Fruit fly (Drosophila melanogaster): ENCODE measurements around the gene CG12883.

Gene CG12883

dm6 chr3R:27661971-27662489 lies 17.1 kb upstream of the CG12883 start, which contains the start of gene unc80:
TSS of gene unc80 (plus strand) at chr3R:27662439.
- TF ChIP-seq toe (GFP tag; optimal IDR thresholded peaks at IDR 0.05) = peak; percentile 40
- peak; percentile 41 for TF ChIP-seq CG7045 (GFP tag; optimal IDR thresholded peaks at IDR 0.05)
- TF ChIP-seq CG1620 (GFP tag; optimal IDR thresholded peaks at IDR 0.05) = no peak
- peak; percentile 57 for TF ChIP-seq CG5204 (GFP tag; optimal IDR thresholded peaks at IDR 0.05)

dm6 chr3R:27662857-27663256 lies 16.2 kb upstream of the CG12883 start:
- TF ChIP-seq CG14711 (tag; optimal IDR thresholded peaks at IDR 0.05) (no peak), Mnt (GFP tag; optimal IDR thresholded peaks at IDR 0.05) (peak; percentile 40)

dm6 chr3R:27677174-27677726 lies 1.8 kb upstream of the CG12883 start, which contains the start of gene Hsdl2:
TSS of gene Hsdl2 (plus strand) at chr3R:27677522.
- TF ChIP-seq CG33017 (tag; optimal IDR thresholded peaks at IDR 0.05) (peak; percentile 30), CG11617 (GFP tag; optimal IDR thresholded peaks at IDR 0.05) (peak; percentile 76), CG7045 (GFP tag; optimal IDR thresholded peaks at IDR 0.05) (peak; percentile 22), Clk (GFP tag; optimal IDR thresholded peaks at IDR 0.05) (peak; percentile 33), pad (GFP tag; optimal IDR thresholded peaks at IDR 0.05) (peak; percentile 41), Hr96 (GFP tag; optimal IDR thresholded peaks at IDR 0.05) (peak; percentile 57), CG7101 (tag; optimal IDR thresholded peaks at IDR 0.05) (no peak), tj (GFP tag; optimal IDR thresholded peaks at IDR 0.05) (peak; percentile 43), toe (GFP tag; optimal IDR thresholded peaks at IDR 0.05) (peak; percentile 62), kay (GFP tag; ENCODE audit: borderline replicate concordance) (no peak), Mnt (GFP tag; optimal IDR thresholded peaks at IDR 0.05) (peak; percentile 46), cnc (optimal IDR thresholded peaks at IDR 0.05) (no peak), bab1 (GFP tag; optimal IDR thresholded peaks at IDR 0.05) (peak; percentile 37), Crg-1 (GFP tag; optimal IDR thresholded peaks at IDR 0.05) (peak; percentile 72), ovo (GFP tag; optimal IDR thresholded peaks at IDR 0.05) (peak; percentile 41), cic (GFP tag; optimal IDR thresholded peaks at IDR 0.05) (no peak), CG5204 (GFP tag; optimal IDR thresholded peaks at IDR 0.05) (peak; percentile 76), CG14711 (tag; optimal IDR thresholded peaks at IDR 0.05) (peak; percentile 46), CG1620 (GFP tag; optimal IDR thresholded peaks at IDR 0.05) (peak; percentile 38), CG12768 (GFP tag; optimal IDR thresholded peaks at IDR 0.05) (peak; percentile 92)

dm6 chr3R:27679667-27680066 lies 576 bp downstream of the CG12883 start:
- no peak for TF ChIP-seq bab1 (GFP tag; optimal IDR thresholded peaks at IDR 0.05)
- no peak for TF ChIP-seq CG33017 (tag; optimal IDR thresholded peaks at IDR 0.05)
- no peak for TF ChIP-seq CG7101 (tag; optimal IDR thresholded peaks at IDR 0.05)

dm6 chr3R:27681799-27682198 lies 2.7 kb downstream of the CG12883 start, which contains the start of gene Sce:
TSS of gene Sce (minus strand) at chr3R:27682029.
- TF ChIP-seq cic (GFP tag; optimal IDR thresholded peaks at IDR 0.05) (no peak), CG11617 (GFP tag; optimal IDR thresholded peaks at IDR 0.05) (no peak), CG5204 (GFP tag; optimal IDR thresholded peaks at IDR 0.05) (no peak), CG7101 (tag; optimal IDR thresholded peaks at IDR 0.05) (no peak), pad (GFP tag; optimal IDR thresholded peaks at IDR 0.05) (no peak), kay (GFP tag; ENCODE audit: borderline replicate concordance) (no peak), Hr96 (GFP tag; optimal IDR thresholded peaks at IDR 0.05) (no peak), Crg-1 (GFP tag; optimal IDR thresholded peaks at IDR 0.05) (no peak)

dm6 chr3R:27685074-27685473 lies 6.0 kb downstream of the CG12883 start:
- TF ChIP-seq pad (GFP tag; optimal IDR thresholded peaks at IDR 0.05) (no peak), Clk (GFP tag; optimal IDR thresholded peaks at IDR 0.05) (no peak), kay (GFP tag; ENCODE audit: borderline replicate concordance) (peak; percentile 28)

DNA sequence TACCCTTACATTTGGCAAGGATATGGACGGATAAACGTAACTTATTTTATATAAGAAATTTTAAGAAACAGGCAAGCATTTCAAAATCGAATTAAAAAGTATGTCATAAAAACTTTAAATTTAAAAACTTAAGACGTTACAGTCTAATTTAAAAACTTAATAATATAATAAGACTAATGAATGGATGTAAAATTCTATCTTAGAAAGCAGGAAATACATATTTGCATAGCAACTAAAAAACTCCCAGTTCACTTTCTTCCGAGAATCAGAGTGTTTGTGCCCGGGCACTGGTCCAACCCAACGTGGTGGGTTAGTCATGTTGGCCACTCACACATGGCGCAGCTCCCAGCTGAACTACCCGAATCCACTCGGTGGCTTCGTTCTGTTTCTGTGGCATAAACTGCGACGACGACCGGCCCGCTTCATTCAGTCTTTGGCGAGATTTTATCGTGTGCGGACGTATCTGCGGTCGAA lies 6.5 kb downstream of the CG12883 start, which contains the start of gene CG12880:
Gene CG12880 (plus strand): TSS at position 424 of the 474 bp plus-strand sequence.
- no peak for TF ChIP-seq tj (GFP tag; optimal IDR thresholded peaks at IDR 0.05)
- no peak for TF ChIP-seq CG33017 (tag; optimal IDR thresholded peaks at IDR 0.05)
- no peak for TF ChIP-seq CG7101 (tag; optimal IDR thresholded peaks at IDR 0.05)
- TF ChIP-seq Clk (GFP tag; optimal IDR thresholded peaks at IDR 0.05) = no peak

DNA sequence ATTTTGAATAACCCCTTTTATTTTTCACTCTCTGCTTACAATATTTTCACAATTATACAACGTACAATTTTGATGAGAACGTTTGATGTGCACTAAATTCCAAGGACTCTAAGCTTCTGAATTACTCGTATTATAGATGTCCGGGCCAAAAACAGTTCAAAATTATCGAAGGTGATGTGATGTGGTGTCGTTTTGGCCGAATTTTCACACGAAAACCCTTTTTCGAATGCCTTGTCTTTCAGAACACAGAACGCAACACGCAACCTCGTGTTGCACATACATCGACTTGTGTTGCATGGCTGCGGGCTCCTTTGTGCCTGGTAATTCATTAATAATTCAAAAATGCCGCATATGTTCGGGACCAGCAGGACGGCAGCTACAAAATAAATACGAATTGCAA lies 8.9 kb downstream of the CG12883 start, which contains the start of gene CG31055:
Gene CG31055 (minus strand): TSS at position 101 of the 400 bp plus-strand sequence.
- TF ChIP-seq CG7101 (tag; optimal IDR thresholded peaks at IDR 0.05) (no peak), toe (GFP tag; optimal IDR thresholded peaks at IDR 0.05) (no peak), kay (GFP tag; ENCODE audit: borderline replicate concordance) (no peak), pad (GFP tag; optimal IDR thresholded peaks at IDR 0.05) (no peak), Crg-1 (GFP tag; optimal IDR thresholded peaks at IDR 0.05) (no peak), CG33017 (tag; optimal IDR thresholded peaks at IDR 0.05) (no peak), ovo (GFP tag; optimal IDR thresholded peaks at IDR 0.05) (no peak), CG5204 (GFP tag; optimal IDR thresholded peaks at IDR 0.05) (no peak), cnc (optimal IDR thresholded peaks at IDR 0.05) (no peak), CG1620 (GFP tag; optimal IDR thresholded peaks at IDR 0.05) (no peak), bab1 (GFP tag; optimal IDR thresholded peaks at IDR 0.05) (no peak)
